Worm (Caenorhabditis elegans): ENCODE data around the gene Y37H2C.4.

Y37H2C.4 gene

ce11 chrV:18270403-18270802 lies at the start of gene Y37H2C.4:
TSS of gene Y37H2C.4 (plus strand) at chrV:18270703.
- TF ChIP-seq nhr-129 (tag; optimal IDR thresholded peaks at IDR 0.05) (no peak), skn-1 (tag; optimal IDR thresholded peaks at IDR 0.05) (no peak), nhr-6 (tag; optimal IDR thresholded peaks at IDR 0.05) (no peak), ztf-4 (tag; optimal IDR thresholded peaks at IDR 0.05) (no peak), lin-39 (tag; optimal IDR thresholded peaks at IDR 0.05) (no peak), nhr-25 (tag; optimal IDR thresholded peaks at IDR 0.05) (no peak), nhr-12 (tag; optimal IDR thresholded peaks at IDR 0.05) (no peak)

DNA sequence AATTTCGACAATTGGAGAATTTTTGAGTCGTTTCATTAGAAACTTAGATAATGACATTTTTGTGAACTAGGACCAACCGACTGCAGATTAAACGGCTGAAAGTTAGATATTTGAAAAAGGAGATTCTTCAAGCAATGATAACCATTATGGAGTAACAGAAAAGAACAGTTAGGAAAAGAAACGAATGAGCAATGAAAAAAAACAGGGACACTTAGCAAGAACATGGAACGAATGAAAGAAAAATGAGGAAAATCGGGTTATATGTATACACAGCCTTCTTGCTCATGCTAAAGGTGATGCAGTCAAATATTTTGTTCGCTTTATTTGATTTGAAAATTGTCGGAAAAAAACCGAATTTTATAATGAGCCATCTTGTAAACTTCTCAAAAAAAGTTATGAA lies 46.1 kb upstream of the Y37H2C.4 start, which contains the start of gene F16H6.10:
Gene F16H6.10, minus strand, starts transcription at position 101 of the 400 bp plus-strand sequence.
- no peak for TF ChIP-seq lin-11 (tag; optimal IDR thresholded peaks at IDR 0.05)
- TF ChIP-seq nhr-11 (tag; optimal IDR thresholded peaks at IDR 0.05), result no peak
- no peak for TF ChIP-seq nhr-23 (tag; optimal IDR thresholded peaks at IDR 0.05)
- TF ChIP-seq zag-1 (tag; optimal IDR thresholded peaks at IDR 0.05), result no peak
- TF ChIP-seq ztf-11 (tag; optimal IDR thresholded peaks at IDR 0.05), result no peak
- TF ChIP-seq snpc-4 (tag; optimal IDR thresholded peaks at IDR 0.05), result no peak
- TF ChIP-seq alr-1 (tag; optimal IDR thresholded peaks at IDR 0.05), result no peak
- no peak for TF ChIP-seq ZK546.5 (tag; optimal IDR thresholded peaks at IDR 0.05)
- no peak for TF ChIP-seq gmeb-1 (tag; optimal IDR thresholded peaks at IDR 0.05)
- no peak for TF ChIP-seq ztf-1 (GFP tag; conservative IDR thresholded peaks at IDR 0.05)
- no peak for TF ChIP-seq egl-27 (tag; optimal IDR thresholded peaks at IDR 0.05)
- no peak for TF ChIP-seq unc-62 (GFP tag; optimal IDR thresholded peaks at IDR 0.05)
- TF ChIP-seq nhr-6 (tag; optimal IDR thresholded peaks at IDR 0.05), result no peak
- TF ChIP-seq unc-55 (GFP tag; optimal IDR thresholded peaks at IDR 0.05), result no peak
- no peak for TF ChIP-seq nhr-12 (tag; optimal IDR thresholded peaks at IDR 0.05)

ce11 chrV:18235808-18236207 lies 34.7 kb upstream of the Y37H2C.4 start:
- TF ChIP-seq crh-2 (tag; optimal IDR thresholded peaks at IDR 0.05) (no peak), blmp-1 (tag; optimal IDR thresholded peaks at IDR 0.05; ENCODE audit: insufficient read depth) (no peak), lin-13 (GFP tag; optimal IDR thresholded peaks at IDR 0.05) (no peak), ceh-16 (tag; optimal IDR thresholded peaks at IDR 0.05) (no peak), nhr-12 (tag; optimal IDR thresholded peaks at IDR 0.05) (no peak), nhr-10 (tag; optimal IDR thresholded peaks at IDR 0.05) (no peak), peb-1 (tag; optimal IDR thresholded peaks at IDR 0.05) (no peak)

ce11 chrV:18236714-18237288 lies 33.7 kb upstream of the Y37H2C.4 start, which contains the start of gene R10E8.3:
TSS of gene R10E8.3 (minus strand) at chrV:18236764.
- TF ChIP-seq fos-1 (tag; optimal IDR thresholded peaks at IDR 0.05) (no peak), R02D3.7 (tag; optimal IDR thresholded peaks at IDR 0.05) (no peak), nhr-25 (tag; optimal IDR thresholded peaks at IDR 0.05) (no peak), Y55F3AM.14 (GFP tag; optimal IDR thresholded peaks at IDR 0.05) (no peak), sem-4 (tag; optimal IDR thresholded peaks at IDR 0.05) (no peak), zag-1 (tag; optimal IDR thresholded peaks at IDR 0.05) (no peak), lsy-2 (tag; optimal IDR thresholded peaks at IDR 0.05) (no peak), lin-39 (tag; optimal IDR thresholded peaks at IDR 0.05) (no peak)

- TF ChIP-seq crh-2 (tag; optimal IDR thresholded peaks at IDR 0.05) (peak; percentile 35), lsy-2 (tag; optimal IDR thresholded peaks at IDR 0.05) (no peak), fos-1 (tag; optimal IDR thresholded peaks at IDR 0.05) (peak; percentile 27), gmeb-1 (tag; optimal IDR thresholded peaks at IDR 0.05) (peak; percentile 18)
Measured at ce11 chrV:18241328-18241727, 29.2 kb upstream of the Y37H2C.4 start, which contains the start of gene R10E8.8. TSS of gene R10E8.8 (minus strand) at chrV:18241670.

DNA sequence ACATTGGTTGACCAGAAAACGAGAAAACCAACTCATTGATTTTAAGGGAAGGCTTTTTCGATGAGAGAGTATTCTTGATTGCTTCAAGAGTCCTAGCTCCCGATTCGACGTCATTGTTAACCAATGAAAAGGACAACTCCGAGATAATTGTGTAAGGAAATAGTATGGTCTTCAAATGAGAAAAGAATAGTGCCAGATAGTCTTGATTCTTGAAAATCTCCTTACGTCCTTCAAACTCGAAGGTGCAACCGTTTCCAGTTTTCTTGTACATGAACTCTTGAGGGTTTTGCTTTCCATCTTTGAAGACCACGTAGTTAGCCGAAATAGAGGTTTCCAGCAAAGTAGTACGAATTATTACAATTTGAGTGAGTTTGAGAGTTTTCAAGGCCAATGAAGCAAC lies 27.3 kb upstream of the Y37H2C.4 start:
- TF ChIP-seq gmeb-1 (tag; optimal IDR thresholded peaks at IDR 0.05) (no peak), elt-3 (tag; optimal IDR thresholded peaks at IDR 0.05) (no peak), R02D3.7 (tag; optimal IDR thresholded peaks at IDR 0.05) (no peak), unc-39 (tag; optimal IDR thresholded peaks at IDR 0.05) (no peak), dmd-4 (tag; optimal IDR thresholded peaks at IDR 0.05) (no peak), unc-55 (GFP tag; optimal IDR thresholded peaks at IDR 0.05) (no peak), ztf-4 (tag; optimal IDR thresholded peaks at IDR 0.05) (no peak), lsy-2 (tag; optimal IDR thresholded peaks at IDR 0.05) (no peak), Y55F3AM.14 (GFP tag; optimal IDR thresholded peaks at IDR 0.05) (no peak), nhr-10 (tag; optimal IDR thresholded peaks at IDR 0.05) (no peak)
